Worm (Caenorhabditis elegans) whole organism, early embryonic: ENCODE measurements around the gene Y38F1A.2.

Experiments used
- B0310.2 ChIP-seq: sonication (generic microtip); optimal IDR thresholded peaks from 2 replicates; lab custom pipeline; 2016; ENCODE audit warnings: mild to moderate bottlenecking, missing genetic modification characterization, missing compliant biosample characterization
- ama-1 ChIP-seq: fragments of 150-350 bp; optimal IDR thresholded peaks from 2 replicates; lab custom pipeline; 2014
- ceh-13 ChIP-seq: fragments of 200-800 bp; sonication (Bioruptor generic); optimal IDR thresholded peaks from 2 replicates; lab custom pipeline; 2018; ENCODE audit warnings: mild to moderate bottlenecking, missing genetic modification characterization, missing compliant biosample characterization
- ceh-36 ChIP-seq: sonication (generic microtip); optimal IDR thresholded peaks from 2 replicates; lab custom pipeline; 2016; ENCODE audit warnings: missing genetic modification characterization, inconsistent platforms, missing compliant biosample characterization
- ets-7 ChIP-seq: sonication (generic microtip); optimal IDR thresholded peaks from 2 replicates; lab custom pipeline; 2016; ENCODE audit warnings: missing genotype, missing genetic modification characterization, missing compliant biosample characterization
- flt-1 ChIP-seq: fragments of 200-800 bp; sonication (Bioruptor generic); IDR thresholded peaks from 2 replicates; pipeline ENCODE4 v1.3.6; 2022; ENCODE audit warnings: missing genetic modification characterization, missing compliant biosample characterization
- hmg-4 ChIP-seq: fragments of 200-800 bp; sonication (Bioruptor generic); optimal IDR thresholded peaks from 2 replicates; lab custom pipeline; 2018; ENCODE audit warnings: mild to moderate bottlenecking, missing genetic modification characterization, missing compliant biosample characterization
- pes-1 ChIP-seq: fragments of 200-800 bp; sonication (Bioruptor generic); IDR thresholded peaks from 2 replicates; pipeline ENCODE4 v1.3.6; 2022; ENCODE audit warnings: missing genetic modification reagents, missing genetic modification characterization, missing compliant biosample characterization
- scrt-1 ChIP-seq: fragments of 200-800 bp; sonication (Bioruptor generic); IDR thresholded peaks from 2 replicates; pipeline ENCODE4 v1.3.6; 2022; ENCODE audit warnings: missing genetic modification characterization, missing compliant biosample characterization
- tbx-11 ChIP-seq: fragments of 200-800 bp; sonication (Bioruptor generic); IDR thresholded peaks from 2 replicates; pipeline ENCODE4 v1.3.6; 2022; ENCODE audit warnings: missing genetic modification characterization, missing compliant biosample characterization
- tra-4 ChIP-seq: sonication (generic microtip); optimal IDR thresholded peaks from 2 replicates; lab custom pipeline; 2017; ENCODE audit warnings: missing genetic modification characterization, missing compliant biosample characterization

ce11 chrII:12953297-12953696 is 1.5 kb upstream of the Y38F1A.2 start:
- TF ChIP-seq ama-1 (lab: Kevin White, UChicago), result no peak
- no peak for TF ChIP-seq pes-1
- no peak for TF ChIP-seq scrt-1
- no peak for TF ChIP-seq tbx-11
- no peak for TF ChIP-seq ets-7 (tag; lab: Kevin White, UChicago)
- TF ChIP-seq ceh-36 (tag; lab: Kevin White, UChicago), result no peak
- no peak for TF ChIP-seq flt-1 (GFP tag; lab: Robert Waterston, UW)
- no peak for TF ChIP-seq B0310.2 (tag; lab: Kevin White, UChicago)
- TF ChIP-seq hmg-4 (GFP tag; lab: Kevin White, UChicago), result no peak
- TF ChIP-seq ceh-13 (GFP tag; lab: Kevin White, UChicago), result no peak
- no peak for TF ChIP-seq tra-4 (tag; lab: Kevin White, UChicago)
